Worm (Caenorhabditis elegans) whole organism, young adult: ENCODE data around the gene saps-1.

ENCODE experiments used
- B0261.1 ChIP-seq: sonication (generic microtip); optimal IDR thresholded peaks from 2 replicates; lab custom pipeline; 2016; ENCODE audit warnings: mild to moderate bottlenecking, missing genetic modification characterization, moderate library complexity, missing compliant biosample characterization
- B0336.3 ChIP-seq: fragments of 200-800 bp; sonication (Bioruptor generic); IDR thresholded peaks from 2 replicates; pipeline ENCODE4 v1.3.6; 2022; ENCODE audit warnings: missing genetic modification characterization, missing compliant biosample characterization
- C17E4.6 ChIP-seq: fragments of 200-800 bp; sonication (Bioruptor generic); IDR thresholded peaks from 2 replicates; pipeline ENCODE4 v1.3.6; 2022; ENCODE audit warnings: missing genetic modification reagents, missing genetic modification characterization, missing compliant biosample characterization
- F10E7.11 ChIP-seq: sonication (generic microtip); optimal IDR thresholded peaks from 2 replicates; lab custom pipeline; 2017; ENCODE audit warnings: mild to moderate bottlenecking, missing genetic modification characterization, moderate library complexity, missing compliant biosample characterization
- F23B12.7 ChIP-seq: sonication (generic microtip); optimal IDR thresholded peaks from 2 replicates; lab custom pipeline; 2017; ENCODE audit warnings: missing genetic modification characterization, mild to moderate bottlenecking, missing compliant biosample characterization, antibody characterized with exemption, moderate library complexity; ENCODE audit not compliant: insufficient read depth
- F37B4.10 ChIP-seq: fragments of 200-800 bp; sonication (Bioruptor generic); IDR thresholded peaks from 2 replicates; pipeline ENCODE4 v1.3.6; 2022; ENCODE audit warnings: missing genetic modification characterization, missing compliant biosample characterization
- F49E8.2 ChIP-seq: sonication (generic microtip); optimal IDR thresholded peaks from 3 replicates; lab custom pipeline; 2017; ENCODE audit warnings: missing genetic modification characterization, mild to moderate bottlenecking, missing compliant biosample characterization, antibody characterized with exemption, moderate library complexity; ENCODE audit not compliant: insufficient read depth
- F55B11.4 ChIP-seq: sonication (generic microtip); optimal IDR thresholded peaks from 2 replicates; lab custom pipeline; 2016; ENCODE audit warnings: missing compliant biosample characterization, missing genetic modification characterization, borderline replicate concordance; ENCODE audit not compliant: insufficient read depth
- F57C9.4 ChIP-seq: sonication (generic microtip); optimal IDR thresholded peaks from 2 replicates; lab custom pipeline; 2017; ENCODE audit warnings: mild to moderate bottlenecking, missing genetic modification characterization, missing compliant biosample characterization
- T26A5.8 ChIP-seq: sonication (generic microtip); optimal IDR thresholded peaks from 2 replicates; lab custom pipeline; 2016; ENCODE audit warnings: missing genetic modification characterization, missing compliant biosample characterization
- Y53F4B.3 ChIP-seq: fragments of 200-800 bp; sonication (Bioruptor generic); IDR thresholded peaks from 2 replicates; pipeline ENCODE4 v1.3.6; 2022; ENCODE audit warnings: missing genetic modification reagents, missing genetic modification characterization, missing compliant biosample characterization
- Y79H2A.3 ChIP-seq: fragments of 200-800 bp; sonication (Bioruptor generic); conservative IDR thresholded peaks from 2 replicates; pipeline ENCODE4 v1.3.6; 2022; ENCODE audit warnings: missing genetic modification reagents, missing genetic modification characterization, missing compliant biosample characterization
- ZK185.1 ChIP-seq: sonication (generic microtip); optimal IDR thresholded peaks from 2 replicates; lab custom pipeline; 2016; ENCODE audit warnings: mild to moderate bottlenecking, missing genetic modification characterization, missing compliant biosample characterization; ENCODE audit not compliant: poor library complexity, severe bottlenecking
- ama-1 ChIP-seq, 3 experiments: fragments of 150-350 bp in 1 of 3; sonication (generic microtip) in 2 of 3; optimal IDR thresholded peaks; 2 replicates each; lab custom pipeline; 2014 to 2018; ENCODE audit warnings: missing biosample characterization in 2 of 3, missing genetic modification characterization in 2 of 3, missing genetic modification reagents in 2 of 3
- aptf-3 ChIP-seq: fragments of 200-800 bp; sonication (Bioruptor generic); IDR thresholded peaks from 2 replicates; pipeline ENCODE4 v1.3.6; 2022; ENCODE audit warnings: missing genetic modification characterization, missing compliant biosample characterization
- atf-7 ChIP-seq: sonication (generic microtip); optimal IDR thresholded peaks from 2 replicates; lab custom pipeline; 2017; ENCODE audit warnings: mild to moderate bottlenecking, missing genetic modification characterization, missing compliant biosample characterization
- athp-1 ChIP-seq: sonication (generic microtip); optimal IDR thresholded peaks from 2 replicates; lab custom pipeline; 2017; ENCODE audit warnings: mild to moderate bottlenecking, missing genetic modification characterization, missing compliant biosample characterization
- attf-6 ChIP-seq: fragments of 200-800 bp; sonication (Bioruptor generic); IDR thresholded peaks from 2 replicates; pipeline ENCODE4 v1.3.6; 2022; ENCODE audit warnings: missing genetic modification reagents, missing genetic modification characterization, missing compliant biosample characterization
- bed-1 ChIP-seq: fragments of 200-800 bp; sonication (Bioruptor generic); IDR thresholded peaks from 2 replicates; pipeline ENCODE4 v1.3.6; 2022; ENCODE audit warnings: missing genetic modification reagents, missing genetic modification characterization, missing compliant biosample characterization
- bed-2 ChIP-seq: fragments of 200-800 bp; sonication (Bioruptor generic); IDR thresholded peaks from 2 replicates; pipeline ENCODE4 v1.3.6; 2022; ENCODE audit warnings: missing genetic modification reagents, missing genetic modification characterization, missing compliant biosample characterization
- cebp-1 ChIP-seq, 2 experiments: fragments of 200-800 bp in 1 of 2; sonication (Bioruptor generic) in 1 of 2; sonication (generic microtip) in 1 of 2; IDR thresholded peaks in 1 of 2; optimal IDR thresholded peaks in 1 of 2; 2 replicates each; pipeline versions ENCODE4 v1.3.6 to Lab custom; 2017 to 2022; ENCODE audit warnings: missing compliant biosample characterization in 2 of 2, missing genetic modification characterization in 2 of 2, mild to moderate bottlenecking in 1 of 2, missing genetic modification reagents in 1 of 2, moderate library complexity in 1 of 2
- ceh-100 ChIP-seq: fragments of 200-800 bp; sonication (Bioruptor generic); IDR thresholded peaks from 2 replicates; pipeline ENCODE4 v1.3.6; 2022; ENCODE audit warnings: missing genetic modification reagents, missing genetic modification characterization, missing compliant biosample characterization
- ceh-27 ChIP-seq: fragments of 200-800 bp; sonication (Bioruptor generic); optimal IDR thresholded peaks from 2 replicates; lab custom pipeline; 2018; ENCODE audit warnings: mild to moderate bottlenecking, missing genetic modification characterization, moderate library complexity, missing compliant biosample characterization
- ceh-40 ChIP-seq: fragments of 200-800 bp; sonication (Bioruptor generic); IDR thresholded peaks from 2 replicates; pipeline ENCODE4 v1.3.6; 2022; ENCODE audit warnings: missing genetic modification characterization, missing compliant biosample characterization
- ceh-79 ChIP-seq: sonication (generic microtip); optimal IDR thresholded peaks from 2 replicates; lab custom pipeline; 2017; ENCODE audit warnings: mild to moderate bottlenecking, missing genetic modification characterization, missing compliant biosample characterization
- egl-18 ChIP-seq: fragments of 200-800 bp; sonication (Bioruptor generic); IDR thresholded peaks from 2 replicates; pipeline ENCODE4 v1.3.6; 2022; ENCODE audit warnings: missing genetic modification reagents, missing genetic modification characterization, missing compliant biosample characterization
- ekl-4 ChIP-seq: fragments of 200-800 bp; sonication (Bioruptor generic); IDR thresholded peaks from 2 replicates; pipeline ENCODE4 v1.3.6; 2022; ENCODE audit warnings: missing genetic modification reagents, missing genetic modification characterization, missing compliant biosample characterization
- ets-4 ChIP-seq: fragments of 200-800 bp; sonication (Bioruptor generic); optimal IDR thresholded peaks from 2 replicates; lab custom pipeline; 2018; ENCODE audit warnings: mild to moderate bottlenecking, missing genetic modification characterization, missing compliant biosample characterization
- hrde-1 ChIP-seq: sonication (generic microtip); optimal IDR thresholded peaks from 2 replicates; lab custom pipeline; 2016; ENCODE audit warnings: missing genetic modification characterization, mild to moderate bottlenecking, missing compliant biosample characterization, moderate library complexity, missing genotype, missing genetic modification reagents, borderline replicate concordance
- hsf-1 ChIP-seq: fragments of 200-800 bp; sonication (Bioruptor generic); IDR thresholded peaks from 2 replicates; pipeline ENCODE4 v1.3.6; 2022; ENCODE audit warnings: missing genetic modification reagents, missing genetic modification characterization, missing compliant biosample characterization
- lin-54 ChIP-seq: fragments of 200-800 bp; sonication (Bioruptor generic); optimal IDR thresholded peaks from 2 replicates; lab custom pipeline; 2018; ENCODE audit warnings: mild to moderate bottlenecking, missing genetic modification characterization, missing compliant biosample characterization
- lir-1 ChIP-seq: fragments of 200-800 bp; sonication (Bioruptor generic); conservative IDR thresholded peaks from 2 replicates; pipeline ENCODE4 v1.3.6; 2022; ENCODE audit warnings: missing genetic modification reagents, missing genetic modification characterization, missing compliant biosample characterization
- mel-28 ChIP-seq: sonication (generic microtip); optimal IDR thresholded peaks from 2 replicates; lab custom pipeline; 2016; ENCODE audit warnings: borderline replicate concordance, mild to moderate bottlenecking, missing genetic modification characterization, missing compliant biosample characterization
- nfya-2 ChIP-seq: fragments of 200-800 bp; sonication (Bioruptor generic); IDR thresholded peaks from 2 replicates; pipeline ENCODE4 v1.3.6; 2022; ENCODE audit warnings: missing genetic modification reagents, missing genetic modification characterization, missing compliant biosample characterization
- nhr-120 ChIP-seq: fragments of 200-800 bp; sonication (Bioruptor generic); IDR thresholded peaks from 2 replicates; pipeline ENCODE4 v1.3.6; 2022; ENCODE audit warnings: missing genetic modification characterization, missing compliant biosample characterization
- nhr-27 ChIP-seq: fragments of 200-800 bp; sonication (Bioruptor generic); optimal IDR thresholded peaks from 2 replicates; lab custom pipeline; 2018; ENCODE audit warnings: mild to moderate bottlenecking, missing genetic modification characterization, moderate library complexity, missing compliant biosample characterization
- nhr-80 ChIP-seq: sonication (generic microtip); optimal IDR thresholded peaks from 2 replicates; lab custom pipeline; 2016; ENCODE audit warnings: missing genetic modification characterization, missing compliant biosample characterization
- rcor-1 ChIP-seq: fragments of 200-800 bp; sonication (Bioruptor generic); IDR thresholded peaks from 2 replicates; pipeline ENCODE4 v1.3.6; 2022; ENCODE audit warnings: missing genetic modification reagents, missing genetic modification characterization, missing compliant biosample characterization
- rec-8 ChIP-seq, 2 experiments: sonication (generic microtip); optimal IDR thresholded peaks; 2 replicates each; lab custom pipeline; 2016; ENCODE audit warnings: mild to moderate bottlenecking in 2 of 2, missing genetic modification characterization in 2 of 2, missing genetic modification reagents in 2 of 2, missing genotype in 2 of 2, missing biosample characterization in 1 of 2, missing compliant biosample characterization in 1 of 2, moderate library complexity in 1 of 2
- snpc-1.3 ChIP-seq: sonication (generic microtip); optimal IDR thresholded peaks from 2 replicates; lab custom pipeline; 2017; ENCODE audit warnings: missing genetic modification characterization, mild to moderate bottlenecking, missing compliant biosample characterization, antibody characterized with exemption, moderate library complexity, missing genotype, missing genetic modification reagents; ENCODE audit not compliant: insufficient read depth
- sptf-2 ChIP-seq: fragments of 200-800 bp; sonication (Bioruptor generic); optimal IDR thresholded peaks from 2 replicates; lab custom pipeline; 2018; ENCODE audit warnings: mild to moderate bottlenecking, missing genetic modification characterization, missing compliant biosample characterization
- tbx-9 ChIP-seq: sonication (generic microtip); optimal IDR thresholded peaks from 2 replicates; lab custom pipeline; 2016; ENCODE audit warnings: borderline replicate concordance, missing genetic modification characterization, inconsistent platforms, missing compliant biosample characterization
- unc-62 ChIP-seq: fragments of 150-350 bp; optimal IDR thresholded peaks from 2 replicates; lab custom pipeline; 2014; ENCODE audit warnings: missing biosample characterization, missing genetic modification reagents, missing genetic modification characterization
- xnd-1 ChIP-seq: sonication (generic microtip); optimal IDR thresholded peaks from 2 replicates; lab custom pipeline; 2016; ENCODE audit warnings: missing genotype, missing genetic modification reagents, missing genetic modification characterization, missing compliant biosample characterization
- ztf-25 ChIP-seq: fragments of 200-800 bp; sonication (Bioruptor generic); IDR thresholded peaks from 2 replicates; pipeline ENCODE4 v1.3.6; 2022; ENCODE audit warnings: missing genetic modification reagents, missing genetic modification characterization, missing compliant biosample characterization
- ztf-26 ChIP-seq: sonication (generic microtip); optimal IDR thresholded peaks from 2 replicates; lab custom pipeline; 2017; ENCODE audit warnings: missing genetic modification characterization, missing compliant biosample characterization
- ztf-28 ChIP-seq: fragments of 200-800 bp; sonication (Bioruptor generic); IDR thresholded peaks from 2 replicates; pipeline ENCODE4 v1.3.6; 2022; ENCODE audit warnings: missing genetic modification reagents, missing genetic modification characterization, missing compliant biosample characterization

The saps-1 gene

ce11 chrII:11345570-11346029, 48.1 kb downstream of the saps-1 start, which contains the start of gene nduf-11 (continued):
- TF ChIP-seq F55B11.4 (no peak), rec-8 (tag; optimal IDR thresholded peaks at IDR 0.05; lab: Kevin White, UChicago) (no peak), ztf-26 (tag; lab: Kevin White, UChicago) (peak; percentile 34), cebp-1 (GFP tag; IDR thresholded peaks at IDR 0.05; lab: Robert Waterston, UW) (no peak), cebp-1 (tag; optimal IDR thresholded peaks at IDR 0.05; lab: Kevin White, UChicago) (peak; percentile 73), mel-28 (no peak), attf-6 (GFP tag; lab: Robert Waterston, UW) (0 out of 2 replicates have a peak, but pooled peaks have one; percentile 44), hrde-1 (tag; lab: Kevin White, UChicago) (no peak), lin-54 (GFP tag; lab: Kevin White, UChicago) (peak; percentile 96), bed-1 (GFP tag; lab: Robert Waterston, UW) (no peak), ekl-4 (GFP tag; lab: Robert Waterston, UW) (no peak), ZK185.1 (tag; lab: Kevin White, UChicago) (peak; percentile 75), tbx-9 (tag; lab: Kevin White, UChicago) (no peak), lir-1 (GFP tag; lab: Robert Waterston, UW) (0 out of 2 replicates have a peak, but pooled peaks have one; percentile 46), nhr-27 (tag; lab: Kevin White, UChicago) (no peak), F10E7.11 (tag; lab: Kevin White, UChicago) (no peak), bed-2 (no peak), egl-18 (no peak), ceh-27 (peak; percentile 34), nfya-2 (GFP tag; lab: Robert Waterston, UW) (no peak), ztf-25 (GFP tag; lab: Robert Waterston, UW) (no peak), F57C9.4 (tag; lab: Kevin White, UChicago) (no peak), ceh-100 (peak; percentile 43; the same call in 1 of the 2 replicates), aptf-3 (GFP tag; lab: Robert Waterston, UW) (no peak), ceh-79 (tag; lab: Kevin White, UChicago) (no peak), B0336.3 (GFP tag; lab: Robert Waterston, UW) (peak; percentile 85), F49E8.2 (tag; lab: Kevin White, UChicago) (no peak), F37B4.10 (GFP tag; lab: Robert Waterston, UW) (no peak), F23B12.7 (tag; lab: Kevin White, UChicago) (peak; percentile 74), ets-4 (GFP tag; lab: Kevin White, UChicago) (no peak), sptf-2 (no peak), ama-1 (optimal IDR thresholded peaks at IDR 0.05; lab: Kevin White, UChicago) (peak; percentile 81), ama-1 (GFP tag; optimal IDR thresholded peaks at IDR 0.05; lab: Kevin White, UChicago) (peak in 1 of 2 experiments; percentile 19), Y79H2A.3 (GFP tag; lab: Robert Waterston, UW) (no peak), nhr-80 (tag; lab: Kevin White, UChicago) (peak; percentile 32), snpc-1.3 (no peak), Y53F4B.3 (GFP tag; lab: Robert Waterston, UW) (no peak), nhr-120 (GFP tag; lab: Robert Waterston, UW) (no peak), T26A5.8 (tag; lab: Kevin White, UChicago) (no peak), ceh-40 (GFP tag; lab: Robert Waterston, UW) (no peak), atf-7 (tag; lab: Kevin White, UChicago) (no peak), unc-62 (no peak), ztf-28 (GFP tag; lab: Robert Waterston, UW) (no peak), hsf-1 (peak; percentile 57; the same call in 1 of the 2 replicates), B0261.1 (tag; lab: Kevin White, UChicago) (no peak), rcor-1 (peak; percentile 51), xnd-1 (tag; lab: Kevin White, UChicago) (peak; percentile 69), athp-1 (tag; lab: Kevin White, UChicago) (peak; percentile 38), C17E4.6 (GFP tag; lab: Robert Waterston, UW) (no peak)
